Fruit fly (Drosophila melanogaster) whole organism, prepupa: Measurements from ENCODE around the gene OXA1L.

Experiments
- Blimp-1 ChIP-seq: fragments of 200-800 bp; sonication (Bioruptor generic); optimal IDR thresholded peaks from 3 replicates; lab custom pipeline; 2017; ENCODE audit warnings: missing biosample characterization, missing genetic modification characterization, mild to moderate bottlenecking, moderate library complexity, missing genetic modification reagents
- CG10669 ChIP-seq: fragments of 200-800 bp; sonication (Bioruptor generic); optimal IDR thresholded peaks from 3 replicates; lab custom pipeline; 2018; ENCODE audit warnings: missing biosample characterization, mild to moderate bottlenecking, missing genetic modification characterization, moderate library complexity
- CG11294 ChIP-seq: fragments of 200-800 bp; sonication (Bioruptor generic); IDR thresholded peaks from 2 replicates; pipeline ENCODE4 v1.3.6; 2022; ENCODE audit warnings: missing biosample characterization, missing genetic modification characterization
- CG15336 ChIP-seq: fragments of 200-800 bp; sonication (Bioruptor generic); IDR thresholded peaks from 2 replicates; pipeline ENCODE4 v1.3.6; 2022; ENCODE audit warnings: missing biosample characterization, missing genetic modification characterization
- CG1621 ChIP-seq: fragments of 200-800 bp; sonication (Bioruptor generic); optimal IDR thresholded peaks from 3 replicates; lab custom pipeline; 2018; ENCODE audit warnings: missing biosample characterization, mild to moderate bottlenecking, missing genetic modification characterization
- CG16779 ChIP-seq: fragments of 200-800 bp; sonication (Bioruptor generic); optimal IDR thresholded peaks from 3 replicates; lab custom pipeline; 2017; ENCODE audit warnings: missing biosample characterization, mild to moderate bottlenecking, missing genetic modification characterization
- CG3032 ChIP-seq: fragments of 200-800 bp; optimal IDR thresholded peaks from 2 replicates; lab custom pipeline; 2019; ENCODE audit warnings: missing biosample characterization, mild to moderate bottlenecking, missing genetic modification characterization, moderate library complexity
- CG32006 ChIP-seq: fragments of 200-800 bp; sonication (Bioruptor generic); optimal IDR thresholded peaks from 3 replicates; lab custom pipeline; 2017; ENCODE audit warnings: missing biosample characterization, mild to moderate bottlenecking, missing genetic modification characterization
- CG34406 ChIP-seq: fragments of 200-800 bp; sonication (Bioruptor generic); optimal IDR thresholded peaks from 3 replicates; lab custom pipeline; 2016; ENCODE audit warnings: missing biosample characterization, missing genetic modification characterization
- CG3919 ChIP-seq: fragments of 200-800 bp; sonication (Bioruptor generic); optimal IDR thresholded peaks from 3 replicates; lab custom pipeline; 2016; ENCODE audit warnings: missing biosample characterization, missing genetic modification characterization
- CG6163 ChIP-seq: fragments of 200-800 bp; sonication (Bioruptor generic); IDR thresholded peaks from 3 replicates; pipeline ENCODE4 v1.3.6; 2022; ENCODE audit warnings: missing biosample characterization, missing genetic modification characterization
- CG6276 ChIP-seq: fragments of 200-800 bp; sonication (Bioruptor generic); optimal IDR thresholded peaks from 2 replicates; lab custom pipeline; 2017; ENCODE audit warnings: missing biosample characterization, mild to moderate bottlenecking, missing genetic modification characterization
- CG6808 ChIP-seq: fragments of 200-800 bp; sonication (Bioruptor generic); optimal IDR thresholded peaks from 3 replicates; lab custom pipeline; 2017; ENCODE audit warnings: missing biosample characterization, missing genetic modification characterization, mild to moderate bottlenecking, moderate library complexity, missing genetic modification reagents
- CG6854 ChIP-seq: fragments of 200-800 bp; sonication (Bioruptor generic); optimal IDR thresholded peaks from 2 replicates; lab custom pipeline; 2017; ENCODE audit warnings: missing biosample characterization, mild to moderate bottlenecking, missing genetic modification characterization
- CG7368 ChIP-seq: fragments of 200-800 bp; sonication (Bioruptor generic); optimal IDR thresholded peaks from 3 replicates; lab custom pipeline; 2016; ENCODE audit warnings: missing biosample characterization, missing genetic modification characterization
- CG8119 ChIP-seq: fragments of 200-800 bp; sonication (Bioruptor generic); IDR thresholded peaks from 3 replicates; pipeline ENCODE4 v1.3.6; 2022; ENCODE audit warnings: missing biosample characterization, missing genetic modification characterization
- CG8319 ChIP-seq: fragments of 200-800 bp; sonication (Bioruptor generic); optimal IDR thresholded peaks from 3 replicates; lab custom pipeline; 2016; ENCODE audit warnings: missing biosample characterization, missing genetic modification characterization
- CG8632 ChIP-seq: fragments of 200-800 bp; sonication (Bioruptor generic); optimal IDR thresholded peaks from 3 replicates; lab custom pipeline; 2016; ENCODE audit warnings: missing biosample characterization, missing genetic modification characterization
- CG9139 ChIP-seq: fragments of 200-800 bp; sonication (Bioruptor generic); optimal IDR thresholded peaks from 3 replicates; lab custom pipeline; 2017; ENCODE audit warnings: missing biosample characterization, mild to moderate bottlenecking, missing genetic modification characterization
- Eip78C ChIP-seq: fragments of 200-800 bp; sonication (Bioruptor generic); peaks from one replicate; lab custom pipeline; 2016; ENCODE audit warnings: missing biosample characterization, missing genetic modification characterization
- Ets21C ChIP-seq: fragments of 200-800 bp; sonication (Bioruptor generic); optimal IDR thresholded peaks from 3 replicates; lab custom pipeline; 2016; ENCODE audit warnings: missing biosample characterization, missing genetic modification characterization
- Ets96B ChIP-seq: fragments of 200-800 bp; optimal IDR thresholded peaks from 2 replicates; lab custom pipeline; 2019; ENCODE audit warnings: missing biosample characterization, mild to moderate bottlenecking, missing genetic modification characterization, moderate library complexity
- Gug ChIP-seq: fragments of 200-800 bp; sonication (Bioruptor generic); IDR thresholded peaks from 2 replicates; pipeline ENCODE4 v1.3.6; 2022; ENCODE audit warnings: missing biosample characterization, missing genetic modification characterization
- Hr38 ChIP-seq: sonication (Bioruptor generic); optimal IDR thresholded peaks from 2 replicates; lab custom pipeline; 2016; ENCODE audit warnings: missing biosample characterization, missing genetic modification characterization
- Hr39 ChIP-seq: fragments of 200-800 bp; sonication (Bioruptor generic); optimal IDR thresholded peaks from 2 replicates; lab custom pipeline; 2016; ENCODE audit warnings: missing biosample characterization, missing genetic modification characterization
- Hr4 ChIP-seq: fragments of 200-800 bp; sonication (Bioruptor generic); optimal IDR thresholded peaks from 3 replicates; lab custom pipeline; 2016; ENCODE audit warnings: missing biosample characterization, missing genetic modification characterization
- Lpt ChIP-seq: fragments of 200-800 bp; sonication (Bioruptor generic); optimal IDR thresholded peaks from 3 replicates; lab custom pipeline; 2016; ENCODE audit warnings: missing biosample characterization, missing genetic modification characterization
- Met ChIP-seq: fragments of 200-800 bp; sonication (Bioruptor generic); optimal IDR thresholded peaks from 3 replicates; lab custom pipeline; 2016; ENCODE audit warnings: missing biosample characterization, missing genetic modification characterization
- Sox14 ChIP-seq: fragments of 200-800 bp; sonication (Bioruptor generic); optimal IDR thresholded peaks from 3 replicates; lab custom pipeline; 2016; ENCODE audit warnings: missing biosample characterization, missing genetic modification characterization
- Sox15 ChIP-seq: fragments of 200-800 bp; sonication (Bioruptor generic); optimal IDR thresholded peaks from 3 replicates; lab custom pipeline; 2016; ENCODE audit warnings: missing biosample characterization, missing genetic modification characterization
- achi ChIP-seq: fragments of 200-800 bp; sonication (Bioruptor generic); optimal IDR thresholded peaks from 3 replicates; lab custom pipeline; 2016; ENCODE audit warnings: missing biosample characterization, missing genetic modification characterization
- acj6 ChIP-seq: fragments of 200-800 bp; sonication (Bioruptor generic); optimal IDR thresholded peaks from 3 replicates; lab custom pipeline; 2016; ENCODE audit warnings: missing biosample characterization, missing genetic modification characterization
- cyc ChIP-seq: fragments of 200-800 bp; sonication (Bioruptor generic); optimal IDR thresholded peaks from 3 replicates; lab custom pipeline; 2016; ENCODE audit warnings: missing biosample characterization, missing genetic modification characterization
- dac ChIP-seq: fragments of 200-800 bp; sonication (Bioruptor generic); optimal IDR thresholded peaks from 2 replicates; lab custom pipeline; 2017; ENCODE audit warnings: missing biosample characterization, mild to moderate bottlenecking, missing genetic modification characterization
- dsx ChIP-seq: fragments of 200-800 bp; optimal IDR thresholded peaks from 3 replicates; lab custom pipeline; 2019; ENCODE audit warnings: missing biosample characterization, mild to moderate bottlenecking, missing genetic modification characterization, moderate library complexity; ENCODE audit not compliant: poor library complexity, severe bottlenecking
- eg ChIP-seq: fragments of 200-800 bp; sonication (Bioruptor generic); IDR thresholded peaks from 3 replicates; pipeline ENCODE4 v1.3.6; 2022; ENCODE audit warnings: missing biosample characterization, missing genetic modification characterization
- fd85E ChIP-seq: fragments of 200-800 bp; sonication (Bioruptor generic); optimal IDR thresholded peaks from 3 replicates; lab custom pipeline; 2016; ENCODE audit warnings: missing biosample characterization, missing genetic modification characterization
- fkh ChIP-seq: fragments of 200-800 bp; sonication (Bioruptor generic); optimal IDR thresholded peaks from 3 replicates; lab custom pipeline; 2017; ENCODE audit warnings: missing biosample characterization, mild to moderate bottlenecking, missing genetic modification characterization, moderate library complexity
- lz ChIP-seq: fragments of 200-800 bp; sonication (Bioruptor generic); optimal IDR thresholded peaks from 3 replicates; lab custom pipeline; 2016; ENCODE audit warnings: missing biosample characterization, missing genetic modification characterization
- net ChIP-seq: fragments of 200-800 bp; sonication (Bioruptor generic); optimal IDR thresholded peaks from 3 replicates; lab custom pipeline; 2016; ENCODE audit warnings: missing biosample characterization, missing genetic modification characterization
- pdm3 ChIP-seq: fragments of 200-800 bp; sonication (Bioruptor generic); optimal IDR thresholded peaks from 3 replicates; lab custom pipeline; 2016; ENCODE audit warnings: missing biosample characterization, missing genetic modification characterization
- salr ChIP-seq, 2 experiments: fragments of 200-800 bp; sonication (Bioruptor generic); optimal IDR thresholded peaks; 3 replicates each; lab custom pipeline; 2016 to 2018; ENCODE audit warnings: missing biosample characterization in 2 of 2, missing genetic modification characterization in 2 of 2, mild to moderate bottlenecking in 1 of 2
- spab ChIP-seq: fragments of 200-800 bp; sonication (Bioruptor generic); optimal IDR thresholded peaks from 2 replicates; lab custom pipeline; 2017; ENCODE audit warnings: missing biosample characterization, mild to moderate bottlenecking, missing genetic modification characterization, missing genetic modification reagents
- ss ChIP-seq, 2 experiments: fragments of 200-800 bp; sonication (Bioruptor generic); optimal IDR thresholded peaks; 2 replicates in 1 of 2; 3 replicates in 1 of 2; lab custom pipeline; 2017 to 2018; ENCODE audit warnings: mild to moderate bottlenecking in 2 of 2, missing biosample characterization in 2 of 2, missing genetic modification characterization in 2 of 2, moderate library complexity in 1 of 2
- svp ChIP-seq: fragments of 200-800 bp; sonication (Bioruptor generic); peaks from one replicate; lab custom pipeline; 2016; ENCODE audit warnings: missing biosample characterization, missing genetic modification characterization
- topi ChIP-seq: fragments of 200-800 bp; sonication (Bioruptor generic); optimal IDR thresholded peaks from 3 replicates; lab custom pipeline; 2016; ENCODE audit warnings: missing biosample characterization, missing genetic modification characterization
- vri ChIP-seq: fragments of 200-800 bp; sonication (Bioruptor generic); optimal IDR thresholded peaks from 3 replicates; lab custom pipeline; 2016; ENCODE audit warnings: missing biosample characterization, mild to moderate bottlenecking, missing genetic modification characterization

The OXA1L gene

dm6 chr3L:10853131-10853471 is 33.2 kb downstream of the OXA1L start (continued):
- TF ChIP-seq CG8319: peak; percentile 9
- TF ChIP-seq pdm3 (GFP tag; lab: Kevin White, UChicago): no peak
- TF ChIP-seq Sox14 (GFP tag; lab: Kevin White, UChicago): no peak
- no peak for TF ChIP-seq Ets21C
- no peak for TF ChIP-seq eg (GFP tag; lab: Robert Waterston, UW)
- TF ChIP-seq spab (GFP tag; lab: Kevin White, UChicago): no peak
- no peak for TF ChIP-seq CG7368 (GFP tag; lab: Kevin White, UChicago)
- no peak for TF ChIP-seq Sox15
- TF ChIP-seq CG34406 (GFP tag; lab: Kevin White, UChicago): no peak
- no peak for TF ChIP-seq CG6276
- TF ChIP-seq CG11294: 0 out of 2 replicates have a peak, but pooled peaks have one; percentile 4
- no peak for TF ChIP-seq CG15336 (GFP tag; lab: Robert Waterston, UW)
- TF ChIP-seq net (GFP tag; lab: Kevin White, UChicago): no peak
- no peak for TF ChIP-seq CG8632 (GFP tag; lab: Kevin White, UChicago)
- TF ChIP-seq CG10669 (GFP tag; lab: Kevin White, UChicago): no peak

DNA sequence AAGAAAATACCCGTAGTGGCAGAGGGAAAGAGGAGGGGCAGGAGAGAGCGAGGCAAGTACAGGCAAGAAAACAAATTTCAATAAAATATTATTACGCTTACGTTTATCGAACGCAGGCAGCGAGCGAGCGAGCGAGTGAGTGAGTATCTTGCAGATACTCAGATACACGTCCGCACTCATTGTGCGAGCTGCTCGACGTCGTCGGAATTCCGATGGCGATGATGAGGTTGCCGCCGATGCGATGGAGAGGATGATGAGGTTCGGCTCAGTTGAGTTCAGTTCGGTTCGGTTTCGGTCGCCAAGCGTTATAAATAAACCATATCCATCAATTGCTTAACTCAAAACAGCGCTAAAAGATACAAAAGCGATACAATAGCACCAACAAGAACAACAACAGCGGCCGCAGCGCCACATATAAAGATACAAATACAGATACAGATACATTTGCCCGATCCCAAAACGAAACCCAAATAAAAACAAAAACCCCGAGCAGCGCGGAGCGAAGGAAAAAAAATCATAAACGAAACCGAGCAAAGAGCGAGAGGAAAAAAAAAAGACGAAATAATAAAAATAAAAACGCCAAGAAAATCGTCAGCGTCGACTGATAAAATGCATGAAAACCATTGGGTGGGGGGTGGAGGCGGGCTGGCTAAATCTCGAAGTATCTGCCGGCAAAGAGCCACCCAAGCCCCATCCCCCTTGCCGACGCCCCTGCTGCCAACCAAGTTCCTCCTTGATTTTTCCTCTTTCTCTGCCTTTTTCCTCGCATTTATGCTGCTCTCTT is 33.7 kb downstream of the OXA1L start:
- peak; percentile 97 for TF ChIP-seq CG6854 (GFP tag; lab: Kevin White, UChicago)
- no peak for TF ChIP-seq Hr38 (GFP tag; lab: Kevin White, UChicago)
- peak; percentile 65 for TF ChIP-seq CG11294
- TF ChIP-seq CG16779 (tag; lab: Kevin White, UChicago): peak; percentile 98
- peak; percentile 99 for TF ChIP-seq CG6808
- peak; percentile 74 for TF ChIP-seq CG3032 (tag; lab: Kevin White, UChicago)
- TF ChIP-seq vri: peak; percentile 87
- TF ChIP-seq Ets96B (tag; lab: Kevin White, UChicago): peak; percentile 83
- TF ChIP-seq CG9139 (GFP tag; lab: Kevin White, UChicago): peak; percentile 99
- peak; percentile 31 for TF ChIP-seq Ets21C
- peak; percentile 69 to 94 for TF ChIP-seq salr (GFP tag; optimal IDR thresholded peaks at IDR 0.05; lab: Kevin White, UChicago)
- TF ChIP-seq pdm3 (GFP tag; lab: Kevin White, UChicago): peak; percentile 84
- peak; percentile 78 for TF ChIP-seq Sox14 (GFP tag; lab: Kevin White, UChicago)
- TF ChIP-seq CG32006: peak; percentile 82
- peak; percentile 79 for TF ChIP-seq topi (GFP tag; lab: Kevin White, UChicago)
- peak; percentile 88 for TF ChIP-seq CG1621 (tag; lab: Kevin White, UChicago)
- TF ChIP-seq acj6 (GFP tag; lab: Kevin White, UChicago): peak; percentile 43
- TF ChIP-seq fd85E (GFP tag; lab: Kevin White, UChicago): peak; percentile 72
- peak; percentile 66 for TF ChIP-seq CG7368 (GFP tag; lab: Kevin White, UChicago)
- TF ChIP-seq CG34406 (GFP tag; lab: Kevin White, UChicago): peak; percentile 85
- TF ChIP-seq CG8319: peak; percentile 71
- peak; percentile 97 for TF ChIP-seq spab (GFP tag; lab: Kevin White, UChicago)
- peak; percentile 36 for TF ChIP-seq cyc (GFP tag; lab: Kevin White, UChicago)
- peak; percentile 76 for TF ChIP-seq Blimp-1 (GFP tag; lab: Kevin White, UChicago)
- peak; percentile 80 for TF ChIP-seq dsx
- peak; percentile 91 for TF ChIP-seq CG15336 (GFP tag; lab: Robert Waterston, UW)
- peak; percentile 97 for TF ChIP-seq CG6163
- peak; percentile 67 for TF ChIP-seq Hr4 (GFP tag; lab: Kevin White, UChicago)
- TF ChIP-seq Eip78C (GFP tag; lab: Kevin White, UChicago): peak; percentile 93
- peak; percentile 84 for TF ChIP-seq Gug (GFP tag; lab: Robert Waterston, UW)
- TF ChIP-seq Hr39 (GFP tag; lab: Kevin White, UChicago): peak; percentile 60
- TF ChIP-seq Sox15: no peak
- TF ChIP-seq Lpt (GFP tag; lab: Kevin White, UChicago): peak; percentile 97
- peak; percentile 64 for TF ChIP-seq lz
- peak; percentile 84 for TF ChIP-seq CG3919 (GFP tag; lab: Kevin White, UChicago)
- TF ChIP-seq Met (GFP tag; lab: Kevin White, UChicago): peak; percentile 78
- TF ChIP-seq eg (GFP tag; lab: Robert Waterston, UW): peak; percentile 97
- TF ChIP-seq svp (GFP tag; lab: Kevin White, UChicago): peak; percentile 91
- peak; percentile 92 for TF ChIP-seq net (GFP tag; lab: Kevin White, UChicago)
- TF ChIP-seq fkh (GFP tag; lab: Kevin White, UChicago): no peak
- TF ChIP-seq ss (GFP tag; optimal IDR thresholded peaks at IDR 0.05; lab: Kevin White, UChicago): peak; percentile 99
- TF ChIP-seq CG8119 (GFP tag; lab: Robert Waterston, UW): peak; percentile 97
- TF ChIP-seq achi (GFP tag; lab: Kevin White, UChicago): peak; percentile 81
- TF ChIP-seq dac (GFP tag; lab: Kevin White, UChicago): peak; percentile 86
